Fruit fly (Drosophila melanogaster): ENCODE measurements around the gene MRP.

MRP gene

dm6 chr2L:12750060-12750459, 31.2 kb downstream of the MRP start:
- TF ChIP-seq CG5204 (GFP tag; optimal IDR thresholded peaks at IDR 0.05) (no peak), kay (GFP tag; ENCODE audit: borderline replicate concordance) (no peak), CG12768 (GFP tag; optimal IDR thresholded peaks at IDR 0.05) (no peak), Clk (GFP tag; optimal IDR thresholded peaks at IDR 0.05) (no peak), ovo (GFP tag; optimal IDR thresholded peaks at IDR 0.05) (no peak), pad (GFP tag; optimal IDR thresholded peaks at IDR 0.05) (no peak), Mnt (GFP tag; optimal IDR thresholded peaks at IDR 0.05) (no peak), cic (GFP tag; optimal IDR thresholded peaks at IDR 0.05) (no peak), CG33017 (tag; optimal IDR thresholded peaks at IDR 0.05) (no peak), CG1620 (GFP tag; optimal IDR thresholded peaks at IDR 0.05) (no peak), CG7045 (GFP tag; optimal IDR thresholded peaks at IDR 0.05) (no peak), CG14711 (tag; optimal IDR thresholded peaks at IDR 0.05) (no peak), cnc (optimal IDR thresholded peaks at IDR 0.05) (no peak), CG7101 (tag; optimal IDR thresholded peaks at IDR 0.05) (no peak), tj (GFP tag; optimal IDR thresholded peaks at IDR 0.05) (no peak), Crg-1 (GFP tag; optimal IDR thresholded peaks at IDR 0.05) (no peak), bab1 (GFP tag; optimal IDR thresholded peaks at IDR 0.05) (no peak), CG11617 (GFP tag; optimal IDR thresholded peaks at IDR 0.05) (no peak), toe (GFP tag; optimal IDR thresholded peaks at IDR 0.05) (no peak), Hr96 (GFP tag; optimal IDR thresholded peaks at IDR 0.05) (no peak)

- TF ChIP-seq toe (GFP tag; optimal IDR thresholded peaks at IDR 0.05) (peak; percentile 7), bab1 (GFP tag; optimal IDR thresholded peaks at IDR 0.05) (no peak)
Observed at dm6 chr2L:12756417-12756816, 37.6 kb downstream of the MRP start.

dm6 chr2L:12761740-12762139, 42.9 kb downstream of the MRP start, which contains the start of gene CG15483:
CG15483 (minus strand) TSS chr2L:12761840.
- TF ChIP-seq bab1 (GFP tag; optimal IDR thresholded peaks at IDR 0.05): no peak
- TF ChIP-seq Hr96 (GFP tag; optimal IDR thresholded peaks at IDR 0.05): no peak
- no peak for TF ChIP-seq CG12768 (GFP tag; optimal IDR thresholded peaks at IDR 0.05)
- no peak for TF ChIP-seq CG7045 (GFP tag; optimal IDR thresholded peaks at IDR 0.05)
- TF ChIP-seq pad (GFP tag; optimal IDR thresholded peaks at IDR 0.05): no peak
- TF ChIP-seq CG7101 (tag; optimal IDR thresholded peaks at IDR 0.05): no peak
- TF ChIP-seq CG5204 (GFP tag; optimal IDR thresholded peaks at IDR 0.05): no peak
- no peak for TF ChIP-seq Clk (GFP tag; optimal IDR thresholded peaks at IDR 0.05)
- no peak for TF ChIP-seq CG1620 (GFP tag; optimal IDR thresholded peaks at IDR 0.05)
- TF ChIP-seq Mnt (GFP tag; optimal IDR thresholded peaks at IDR 0.05): no peak
- TF ChIP-seq cic (GFP tag; optimal IDR thresholded peaks at IDR 0.05): no peak
- TF ChIP-seq Crg-1 (GFP tag; optimal IDR thresholded peaks at IDR 0.05): no peak
- TF ChIP-seq kay (GFP tag; ENCODE audit: borderline replicate concordance): no peak
- no peak for TF ChIP-seq tj (GFP tag; optimal IDR thresholded peaks at IDR 0.05)
- no peak for TF ChIP-seq CG14711 (tag; optimal IDR thresholded peaks at IDR 0.05)

- TF ChIP-seq Crg-1 (GFP tag; optimal IDR thresholded peaks at IDR 0.05) (no peak), cnc (optimal IDR thresholded peaks at IDR 0.05) (no peak), bab1 (GFP tag; optimal IDR thresholded peaks at IDR 0.05) (no peak), pad (GFP tag; optimal IDR thresholded peaks at IDR 0.05) (no peak), ovo (GFP tag; optimal IDR thresholded peaks at IDR 0.05) (no peak), cic (GFP tag; optimal IDR thresholded peaks at IDR 0.05) (no peak), toe (GFP tag; optimal IDR thresholded peaks at IDR 0.05) (no peak), CG14711 (tag; optimal IDR thresholded peaks at IDR 0.05) (no peak), CG5204 (GFP tag; optimal IDR thresholded peaks at IDR 0.05) (no peak), CG1620 (GFP tag; optimal IDR thresholded peaks at IDR 0.05) (no peak), Clk (GFP tag; optimal IDR thresholded peaks at IDR 0.05) (no peak), CG11617 (GFP tag; optimal IDR thresholded peaks at IDR 0.05) (no peak), Hr96 (GFP tag; optimal IDR thresholded peaks at IDR 0.05) (no peak), kay (GFP tag; ENCODE audit: borderline replicate concordance) (no peak), CG7045 (GFP tag; optimal IDR thresholded peaks at IDR 0.05) (no peak), CG7101 (tag; optimal IDR thresholded peaks at IDR 0.05) (no peak), tj (GFP tag; optimal IDR thresholded peaks at IDR 0.05) (no peak)
Observed at dm6 chr2L:12771812-12772211, 53.0 kb downstream of the MRP start.

- TF ChIP-seq bab1 (GFP tag; optimal IDR thresholded peaks at IDR 0.05): no peak
- TF ChIP-seq CG5204 (GFP tag; optimal IDR thresholded peaks at IDR 0.05): no peak
- TF ChIP-seq kay (GFP tag; ENCODE audit: borderline replicate concordance): no peak
- no peak for TF ChIP-seq CG7045 (GFP tag; optimal IDR thresholded peaks at IDR 0.05)
- TF ChIP-seq CG33017 (tag; optimal IDR thresholded peaks at IDR 0.05): no peak
- TF ChIP-seq CG7101 (tag; optimal IDR thresholded peaks at IDR 0.05): no peak
- no peak for TF ChIP-seq CG11617 (GFP tag; optimal IDR thresholded peaks at IDR 0.05)
- TF ChIP-seq pad (GFP tag; optimal IDR thresholded peaks at IDR 0.05): no peak
- no peak for TF ChIP-seq ovo (GFP tag; optimal IDR thresholded peaks at IDR 0.05)
Observed at dm6 chr2L:12780624-12781023, 61.8 kb downstream of the MRP start.

- TF ChIP-seq CG1620 (GFP tag; optimal IDR thresholded peaks at IDR 0.05) (no peak), CG33017 (tag; optimal IDR thresholded peaks at IDR 0.05) (no peak), CG7101 (tag; optimal IDR thresholded peaks at IDR 0.05) (no peak), CG12768 (GFP tag; optimal IDR thresholded peaks at IDR 0.05) (no peak)
Observed at dm6 chr2L:12803461-12803860, 84.6 kb downstream of the MRP start.
